Worm (Caenorhabditis elegans) whole organism, L3 larva: ENCODE data around the gene Y73B6BL.289.

ENCODE experiments used
- ceh-82 ChIP-seq: fragments of 150-350 bp; optimal IDR thresholded peaks from 2 replicates; lab custom pipeline; 2014; ENCODE audit warnings: missing biosample characterization, missing genetic modification characterization
- mml-1 ChIP-seq: fragments of 150-350 bp; sonication (generic microtip); optimal IDR thresholded peaks from 3 replicates; lab custom pipeline; 2014; ENCODE audit warnings: missing biosample characterization, missing genetic modification characterization

ce11 chrIV:6391566-6391965 lies 44.3 kb downstream of the Y73B6BL.289 start:
- TF ChIP-seq ceh-82 (no peak), mml-1 (no peak)
